Fruit fly (Drosophila melanogaster): ENCODE measurements around the gene dpr4.

- no peak for TF ChIP-seq CG8478 (optimal IDR thresholded peaks at IDR 0.05)
- TF ChIP-seq CTCF (optimal IDR thresholded peaks at IDR 0.05), result no peak
Observed at dm6 chr3R:11569993-11570392, 27.2 kb upstream of the dpr4 start.
